Worm (Caenorhabditis elegans): Measurements from ENCODE around the gene sma-4.

ce11 chrIII:5864270-5864669 lies 48.2 kb downstream of the sma-4 start, which contains the start of gene rabn-5:
- TF ChIP-seq klf-2 (GFP tag; conservative IDR thresholded peaks at IDR 0.05) (no peak), ztf-29 (GFP tag; IDR thresholded peaks at IDR 0.05) (no peak), cog-1 (tag; optimal IDR thresholded peaks at IDR 0.05) (no peak), ref-1 (GFP tag; conservative IDR thresholded peaks at IDR 0.05) (no peak)

Data from whole organism, midembryonic.